Fruit fly (Drosophila melanogaster) S2 (cell line): Measurements from ENCODE around the gene CG15209.

Source experiments
- CG8478 ChIP-seq: fragments of >200 bp; optimal IDR thresholded peaks from 2 replicates; lab custom pipeline; 2018
- CTCF ChIP-seq, 2 experiments: fragments of >200 bp; optimal IDR thresholded peaks; 2 replicates each; lab custom pipeline; 2018

dm6 chrX:10827301-10827700 lies 14.7 kb upstream of the CG15209 start:
- TF ChIP-seq CTCF (optimal IDR thresholded peaks at IDR 0.05; lab: Kevin White, UChicago) (no peak), CG8478 (lab: Kevin White, UChicago) (no peak)
